Worm (Caenorhabditis elegans): ENCODE data around the gene cex-2.

ce11 chrII:7801899-7802298 lies 33.3 kb downstream of the cex-2 start:
- TF ChIP-seq bed-3 (GFP tag; optimal IDR thresholded peaks at IDR 0.05) (no peak), mep-1 (tag; optimal IDR thresholded peaks at IDR 0.05) (no peak), elt-3 (tag; optimal IDR thresholded peaks at IDR 0.05) (no peak), pha-4 (tag; optimal IDR thresholded peaks at IDR 0.05) (no peak), ztf-11 (tag; optimal IDR thresholded peaks at IDR 0.05) (no peak), snpc-4 (tag; optimal IDR thresholded peaks at IDR 0.05) (no peak), blmp-1 (tag; optimal IDR thresholded peaks at IDR 0.05) (no peak), nhr-237 (tag; optimal IDR thresholded peaks at IDR 0.05) (no peak)
